Worm (Caenorhabditis elegans) whole organism, early embryonic: ENCODE measurements around the gene F43C11.7.

ENCODE experiments used
- B0310.2 ChIP-seq: sonication (generic microtip); optimal IDR thresholded peaks from 2 replicates; lab custom pipeline; 2016; ENCODE audit warnings: mild to moderate bottlenecking, missing genetic modification characterization, missing compliant biosample characterization
- F13C5.2 ChIP-seq: sonication (generic microtip); optimal IDR thresholded peaks from 2 replicates; lab custom pipeline; 2017; ENCODE audit warnings: mild to moderate bottlenecking, missing genetic modification characterization, inconsistent platforms, missing compliant biosample characterization
- aly-1 ChIP-seq: sonication (generic microtip); optimal IDR thresholded peaks from 2 replicates; lab custom pipeline; 2016; ENCODE audit warnings: missing genetic modification characterization, missing compliant biosample characterization
- ama-1 ChIP-seq: fragments of 150-350 bp; optimal IDR thresholded peaks from 2 replicates; lab custom pipeline; 2014
- ceh-13 ChIP-seq: fragments of 200-800 bp; sonication (Bioruptor generic); optimal IDR thresholded peaks from 2 replicates; lab custom pipeline; 2018; ENCODE audit warnings: mild to moderate bottlenecking, missing genetic modification characterization, missing compliant biosample characterization
- ceh-36 ChIP-seq: sonication (generic microtip); optimal IDR thresholded peaks from 2 replicates; lab custom pipeline; 2016; ENCODE audit warnings: missing genetic modification characterization, inconsistent platforms, missing compliant biosample characterization
- ets-7 ChIP-seq: sonication (generic microtip); optimal IDR thresholded peaks from 2 replicates; lab custom pipeline; 2016; ENCODE audit warnings: missing genotype, missing genetic modification characterization, missing compliant biosample characterization
- flt-1 ChIP-seq: fragments of 200-800 bp; sonication (Bioruptor generic); IDR thresholded peaks from 2 replicates; pipeline ENCODE4 v1.3.6; 2022; ENCODE audit warnings: missing genetic modification characterization, missing compliant biosample characterization
- hmbx-1 ChIP-seq: sonication (generic microtip); optimal IDR thresholded peaks from 2 replicates; lab custom pipeline; 2016; ENCODE audit warnings: mild to moderate bottlenecking, missing genetic modification characterization, missing compliant biosample characterization
- hmg-4 ChIP-seq: fragments of 200-800 bp; sonication (Bioruptor generic); optimal IDR thresholded peaks from 2 replicates; lab custom pipeline; 2018; ENCODE audit warnings: mild to moderate bottlenecking, missing genetic modification characterization, missing compliant biosample characterization
- hnd-1 ChIP-seq: sonication (generic microtip); optimal IDR thresholded peaks from 2 replicates; lab custom pipeline; 2016; ENCODE audit warnings: missing genetic modification characterization, missing compliant biosample characterization
- pes-1 ChIP-seq: fragments of 200-800 bp; sonication (Bioruptor generic); IDR thresholded peaks from 2 replicates; pipeline ENCODE4 v1.3.6; 2022; ENCODE audit warnings: missing genetic modification reagents, missing genetic modification characterization, missing compliant biosample characterization
- scrt-1 ChIP-seq: fragments of 200-800 bp; sonication (Bioruptor generic); IDR thresholded peaks from 2 replicates; pipeline ENCODE4 v1.3.6; 2022; ENCODE audit warnings: missing genetic modification characterization, missing compliant biosample characterization
- sea-1 ChIP-seq: fragments of 200-800 bp; sonication (Bioruptor generic); conservative IDR thresholded peaks from 2 replicates; pipeline ENCODE4 v1.3.6; 2022; ENCODE audit warnings: missing genetic modification characterization, missing compliant biosample characterization
- tbx-11 ChIP-seq: fragments of 200-800 bp; sonication (Bioruptor generic); IDR thresholded peaks from 2 replicates; pipeline ENCODE4 v1.3.6; 2022; ENCODE audit warnings: missing genetic modification characterization, missing compliant biosample characterization
- tbx-37 ChIP-seq: fragments of 200-800 bp; sonication (Bioruptor generic); conservative IDR thresholded peaks from 2 replicates; pipeline ENCODE4 v1.3.6; 2022; ENCODE audit warnings: missing genetic modification reagents, missing genetic modification characterization, missing compliant biosample characterization
- tra-4 ChIP-seq: sonication (generic microtip); optimal IDR thresholded peaks from 2 replicates; lab custom pipeline; 2017; ENCODE audit warnings: missing genetic modification characterization, missing compliant biosample characterization

F43C11.7 gene

ce11 chrII:2317883-2318357 is 17.8 kb upstream of the F43C11.7 start, which contains the start of the genes ZK1240.5 and ZK1240.9:
ZK1240.5 (minus strand) TSS chrII:2317933.
ZK1240.9 (plus strand) TSS chrII:2318189.
- no peak for TF ChIP-seq tbx-11 (GFP tag; lab: Robert Waterston, UW)
- TF ChIP-seq ama-1 (lab: Kevin White, UChicago) = no peak
- TF ChIP-seq ets-7 (tag; lab: Kevin White, UChicago) = no peak
- no peak for TF ChIP-seq tbx-37 (GFP tag; lab: Robert Waterston, UW)
- no peak for TF ChIP-seq hnd-1 (tag; lab: Kevin White, UChicago)
- no peak for TF ChIP-seq scrt-1 (GFP tag; lab: Robert Waterston, UW)
- no peak for TF ChIP-seq aly-1 (tag; lab: Kevin White, UChicago)
- TF ChIP-seq ceh-36 (tag; lab: Kevin White, UChicago) = no peak
- no peak for TF ChIP-seq sea-1 (GFP tag; lab: Robert Waterston, UW)
- TF ChIP-seq B0310.2 (tag; lab: Kevin White, UChicago) = no peak
- TF ChIP-seq F13C5.2 (tag; lab: Kevin White, UChicago) = no peak
- no peak for TF ChIP-seq pes-1 (GFP tag; lab: Robert Waterston, UW)
- no peak for TF ChIP-seq hmg-4 (GFP tag; lab: Kevin White, UChicago)
- no peak for TF ChIP-seq tra-4
- TF ChIP-seq flt-1 (GFP tag; lab: Robert Waterston, UW) = no peak
- TF ChIP-seq hmbx-1 (tag; lab: Kevin White, UChicago) = no peak
- TF ChIP-seq ceh-13 (GFP tag; lab: Kevin White, UChicago) = no peak

- TF ChIP-seq F13C5.2 (tag; lab: Kevin White, UChicago) (no peak), hmg-4 (GFP tag; lab: Kevin White, UChicago) (no peak), ama-1 (lab: Kevin White, UChicago) (no peak)
These were observed 15.6 kb upstream of the F43C11.7 start, which contains the start of gene ZK1240.3 for ce11 chrII:2320097-2320496. ZK1240.3 (plus strand) TSS chrII:2320334.

ce11 chrII:2322857-2323518 is 12.7 kb upstream of the F43C11.7 start, which contains the start of the genes ZK1240.6 and ZK1240.2:
ZK1240.6 (minus strand) TSS chrII:2322907.
ZK1240.2 (plus strand) TSS chrII:2323376.
- TF ChIP-seq tbx-11 (GFP tag; lab: Robert Waterston, UW) (no peak), hmbx-1 (tag; lab: Kevin White, UChicago) (no peak), ets-7 (tag; lab: Kevin White, UChicago) (no peak), tra-4 (no peak), hmg-4 (GFP tag; lab: Kevin White, UChicago) (no peak), pes-1 (GFP tag; lab: Robert Waterston, UW) (no peak), ama-1 (lab: Kevin White, UChicago) (no peak), F13C5.2 (tag; lab: Kevin White, UChicago) (no peak), aly-1 (tag; lab: Kevin White, UChicago) (no peak), ceh-13 (GFP tag; lab: Kevin White, UChicago) (no peak), hnd-1 (tag; lab: Kevin White, UChicago) (no peak), tbx-37 (GFP tag; lab: Robert Waterston, UW) (no peak), sea-1 (GFP tag; lab: Robert Waterston, UW) (no peak), ceh-36 (tag; lab: Kevin White, UChicago) (no peak)

ce11 chrII:2324956-2325355 is 10.7 kb upstream of the F43C11.7 start, which contains the start of gene ZK1240.11:
ZK1240.11 (plus strand) TSS chrII:2325256.
- TF ChIP-seq tbx-11 (GFP tag; lab: Robert Waterston, UW) (no peak), hmg-4 (GFP tag; lab: Kevin White, UChicago) (no peak), B0310.2 (tag; lab: Kevin White, UChicago) (no peak), pes-1 (GFP tag; lab: Robert Waterston, UW) (no peak)

- TF ChIP-seq ets-7 (tag; lab: Kevin White, UChicago) (no peak), ama-1 (lab: Kevin White, UChicago) (no peak), flt-1 (GFP tag; lab: Robert Waterston, UW) (no peak), tbx-11 (GFP tag; lab: Robert Waterston, UW) (no peak), scrt-1 (GFP tag; lab: Robert Waterston, UW) (no peak), sea-1 (GFP tag; lab: Robert Waterston, UW) (no peak), pes-1 (GFP tag; lab: Robert Waterston, UW) (no peak), ceh-36 (tag; lab: Kevin White, UChicago) (no peak), hmbx-1 (tag; lab: Kevin White, UChicago) (no peak)
These were observed 6.7 kb upstream of the F43C11.7 start, which contains the start of the genes ZK1240.8 and ZK1240.1 for ce11 chrII:2328963-2329442. ZK1240.8 (minus strand) TSS chrII:2329063. ZK1240.1 (plus strand) TSS chrII:2329392.

- TF ChIP-seq pes-1 (GFP tag; lab: Robert Waterston, UW) (no peak), hnd-1 (tag; lab: Kevin White, UChicago) (no peak), aly-1 (tag; lab: Kevin White, UChicago) (no peak), ceh-13 (GFP tag; lab: Kevin White, UChicago) (no peak), tbx-11 (GFP tag; lab: Robert Waterston, UW) (no peak), tbx-37 (GFP tag; lab: Robert Waterston, UW) (no peak), hmg-4 (GFP tag; lab: Kevin White, UChicago) (no peak), hmbx-1 (tag; lab: Kevin White, UChicago) (no peak), sea-1 (GFP tag; lab: Robert Waterston, UW) (no peak), ets-7 (tag; lab: Kevin White, UChicago) (no peak), flt-1 (GFP tag; lab: Robert Waterston, UW) (no peak), ama-1 (lab: Kevin White, UChicago) (no peak)
These were observed 5.2 kb upstream of the F43C11.7 start for ce11 chrII:2330462-2330861.
